Fruit fly (Drosophila melanogaster) whole organism, embryonic: Measurements from ENCODE around the gene Tti1.

ENCODE experiments used
- CG10209 ChIP-seq: fragments of 200-800 bp; sonication (Bioruptor generic); optimal IDR thresholded peaks from 3 replicates; lab custom pipeline; 2017; ENCODE audit warnings: missing biosample characterization, mild to moderate bottlenecking, missing genetic modification characterization, missing genetic modification reagents
- CG10274 ChIP-seq: fragments of 200-800 bp; sonication (Bioruptor generic); optimal IDR thresholded peaks from 3 replicates; lab custom pipeline; 2017; ENCODE audit warnings: missing biosample characterization, mild to moderate bottlenecking, missing genetic modification characterization
- CG10366 ChIP-seq: fragments of 200-800 bp; sonication (Bioruptor generic); IDR thresholded peaks from 2 replicates; pipeline ENCODE4 v1.3.6; 2022; ENCODE audit warnings: missing biosample characterization, missing genetic modification characterization
- CG10543 ChIP-seq: fragments of 200-800 bp; sonication (Bioruptor generic); optimal IDR thresholded peaks from 3 replicates; lab custom pipeline; 2017; ENCODE audit warnings: missing biosample characterization, mild to moderate bottlenecking, missing genetic modification characterization, moderate library complexity
- CG12659 ChIP-seq: fragments of 200-800 bp; sonication (Bioruptor generic); optimal IDR thresholded peaks from 3 replicates; lab custom pipeline; 2017; ENCODE audit warnings: mild to moderate bottlenecking, missing biosample characterization, missing genetic modification reagents, missing genetic modification characterization
- CG13894 ChIP-seq: fragments of 200-800 bp; sonication (Bioruptor generic); optimal IDR thresholded peaks from 3 replicates; lab custom pipeline; 2018; ENCODE audit warnings: missing biosample characterization, mild to moderate bottlenecking, missing genetic modification characterization, moderate library complexity
- CG15269 ChIP-seq: fragments of 200-800 bp; sonication (Bioruptor generic); optimal IDR thresholded peaks from 2 replicates; lab custom pipeline; 2018; ENCODE audit warnings: missing biosample characterization, mild to moderate bottlenecking, missing genetic modification characterization, moderate library complexity
- CG15601 ChIP-seq: fragments of 200-800 bp; sonication (Bioruptor generic); optimal IDR thresholded peaks from 3 replicates; lab custom pipeline; 2019; ENCODE audit warnings: missing biosample characterization, mild to moderate bottlenecking, missing genetic modification characterization, moderate library complexity
- CG17912 ChIP-seq: fragments of 200-800 bp; sonication (Bioruptor generic); optimal IDR thresholded peaks from 2 replicates; lab custom pipeline; 2018; ENCODE audit warnings: missing biosample characterization, mild to moderate bottlenecking, missing genetic modification characterization
- CG18011 ChIP-seq: fragments of 200-800 bp; sonication (Bioruptor generic); optimal IDR thresholded peaks from 2 replicates; lab custom pipeline; 2017; ENCODE audit warnings: missing biosample characterization, missing genetic modification characterization, mild to moderate bottlenecking, moderate library complexity, missing genotype
- CG2678 ChIP-seq: fragments of 200-800 bp; sonication (Bioruptor generic); optimal IDR thresholded peaks from 3 replicates; lab custom pipeline; 2019; ENCODE audit warnings: missing biosample characterization, mild to moderate bottlenecking, missing genetic modification characterization, moderate library complexity
- CG3163 ChIP-seq: fragments of 200-800 bp; sonication (Bioruptor generic); optimal IDR thresholded peaks from 3 replicates; lab custom pipeline; 2016; ENCODE audit warnings: missing biosample characterization, missing genetic modification characterization
- CG3281 ChIP-seq: fragments of 200-800 bp; sonication (Bioruptor generic); optimal IDR thresholded peaks from 3 replicates; lab custom pipeline; 2017; ENCODE audit warnings: missing biosample characterization, mild to moderate bottlenecking, missing genetic modification characterization
- CG34376 ChIP-seq: fragments of 200-800 bp; sonication (Bioruptor generic); optimal IDR thresholded peaks from 2 replicates; lab custom pipeline; 2018; ENCODE audit warnings: missing biosample characterization, mild to moderate bottlenecking, missing genetic modification characterization
- CG4328 ChIP-seq: fragments of 200-800 bp; sonication (Bioruptor generic); optimal IDR thresholded peaks from 3 replicates; lab custom pipeline; 2017; ENCODE audit warnings: missing biosample characterization, missing genetic modification reagents, missing genetic modification characterization
- CG5180 ChIP-seq: fragments of 200-800 bp; sonication (Bioruptor generic); optimal IDR thresholded peaks from 3 replicates; lab custom pipeline; 2017; ENCODE audit warnings: missing biosample characterization, missing genetic modification characterization, mild to moderate bottlenecking, moderate library complexity, missing genetic modification reagents
- CG6765 ChIP-seq: fragments of 200-800 bp; sonication (Bioruptor generic); optimal IDR thresholded peaks from 3 replicates; lab custom pipeline; 2017; ENCODE audit warnings: missing biosample characterization, mild to moderate bottlenecking, missing genetic modification characterization
- CG8281 ChIP-seq: fragments of 200-800 bp; sonication (Bioruptor generic); optimal IDR thresholded peaks from 2 replicates; lab custom pipeline; 2018; ENCODE audit warnings: missing biosample characterization, mild to moderate bottlenecking, missing genetic modification characterization, moderate library complexity
- CoRest ChIP-seq: fragments of 200-800 bp; sonication (Bioruptor generic); optimal IDR thresholded peaks from 3 replicates; lab custom pipeline; 2018; ENCODE audit warnings: missing biosample characterization, mild to moderate bottlenecking, missing genetic modification characterization, moderate library complexity
- E2f2 ChIP-seq: fragments of 200-800 bp; sonication (Bioruptor generic); IDR thresholded peaks from 2 replicates; pipeline ENCODE4 v1.3.6; 2022; ENCODE audit warnings: missing biosample characterization, missing genetic modification characterization
- Elba2 ChIP-seq: fragments of 200-800 bp; sonication (Bioruptor generic); optimal IDR thresholded peaks from 3 replicates; lab custom pipeline; 2016; ENCODE audit warnings: missing biosample characterization, missing genetic modification characterization
- Fer3 ChIP-seq: fragments of 200-800 bp; sonication (Bioruptor generic); optimal IDR thresholded peaks from 2 replicates; lab custom pipeline; 2018; ENCODE audit warnings: missing biosample characterization, mild to moderate bottlenecking, missing genetic modification characterization, moderate library complexity
- Hmx ChIP-seq: fragments of 200-800 bp; sonication (Bioruptor generic); optimal IDR thresholded peaks from 2 replicates; lab custom pipeline; 2016; ENCODE audit warnings: missing biosample characterization, missing genetic modification characterization
- Meics ChIP-seq: fragments of 200-800 bp; sonication (Bioruptor generic); optimal IDR thresholded peaks from 2 replicates; lab custom pipeline; 2017; ENCODE audit warnings: missing biosample characterization, mild to moderate bottlenecking, missing genetic modification characterization
- Oli ChIP-seq: fragments of 200-800 bp; sonication (Bioruptor generic); optimal IDR thresholded peaks from 2 replicates; lab custom pipeline; 2018; ENCODE audit warnings: missing biosample characterization, mild to moderate bottlenecking, missing genetic modification characterization, moderate library complexity
- PHDP ChIP-seq: fragments of 200-800 bp; sonication (Bioruptor generic); optimal IDR thresholded peaks from 3 replicates; lab custom pipeline; 2018; ENCODE audit warnings: missing biosample characterization, mild to moderate bottlenecking, missing genetic modification characterization, moderate library complexity
- Rx ChIP-seq: fragments of 200-800 bp; sonication (Bioruptor generic); IDR thresholded peaks from 2 replicates; pipeline ENCODE4 v1.3.6; 2022; ENCODE audit warnings: missing biosample characterization, missing genetic modification characterization
- Sox100B ChIP-seq: fragments of 200-800 bp; sonication (Bioruptor generic); optimal IDR thresholded peaks from 3 replicates; lab custom pipeline; 2018; ENCODE audit warnings: missing biosample characterization, mild to moderate bottlenecking, missing genetic modification characterization
- Vsx1 ChIP-seq: fragments of 200-800 bp; sonication (Bioruptor generic); optimal IDR thresholded peaks from 2 replicates; lab custom pipeline; 2017; ENCODE audit warnings: missing biosample characterization, mild to moderate bottlenecking, missing genetic modification characterization, missing genetic modification reagents
- ara ChIP-seq: fragments of 200-800 bp; sonication (Bioruptor generic); IDR thresholded peaks from 2 replicates; pipeline ENCODE4 v1.3.6; 2022; ENCODE audit warnings: missing biosample characterization, missing genetic modification characterization
- caup ChIP-seq: fragments of 200-800 bp; sonication (Bioruptor generic); optimal IDR thresholded peaks from 3 replicates; lab custom pipeline; 2017; ENCODE audit warnings: missing biosample characterization, mild to moderate bottlenecking, missing genetic modification characterization, moderate library complexity; ENCODE audit not compliant: severe bottlenecking
- esg ChIP-seq: fragments of 200-800 bp; sonication (Bioruptor generic); conservative IDR thresholded peaks from 2 replicates; pipeline ENCODE4 v1.3.6; 2022; ENCODE audit warnings: missing biosample characterization, missing genetic modification characterization
- gem ChIP-seq: fragments of 200-800 bp; sonication (Bioruptor generic); optimal IDR thresholded peaks from 2 replicates; lab custom pipeline; 2019; ENCODE audit warnings: missing biosample characterization, mild to moderate bottlenecking, missing genetic modification characterization, moderate library complexity
- gro ChIP-seq: fragments of 200-800 bp; sonication (Bioruptor generic); optimal IDR thresholded peaks from 2 replicates; lab custom pipeline; 2016; ENCODE audit warnings: missing biosample characterization, missing genetic modification characterization
- gsb-n ChIP-seq: fragments of 200-800 bp; sonication (Bioruptor generic); optimal IDR thresholded peaks from 3 replicates; lab custom pipeline; 2018; ENCODE audit warnings: missing biosample characterization, mild to moderate bottlenecking, missing genetic modification characterization
- inv ChIP-seq: fragments of 200-800 bp; sonication (Bioruptor generic); IDR thresholded peaks from 2 replicates; pipeline ENCODE4 v1.3.6; 2022; ENCODE audit warnings: missing biosample characterization, missing genetic modification characterization; ENCODE audit not compliant: partially characterized antibody
- nerfin-1 ChIP-seq: fragments of 200-800 bp; sonication (Bioruptor generic); optimal IDR thresholded peaks from 3 replicates; lab custom pipeline; 2019; ENCODE audit warnings: missing biosample characterization, mild to moderate bottlenecking, missing genetic modification characterization, moderate library complexity
- org-1 ChIP-seq: fragments of 200-800 bp; sonication (Bioruptor generic); optimal IDR thresholded peaks from 2 replicates; lab custom pipeline; 2017; ENCODE audit warnings: missing biosample characterization, missing genetic modification characterization
- pb ChIP-seq: fragments of 200-800 bp; sonication (Bioruptor generic); optimal IDR thresholded peaks from 3 replicates; lab custom pipeline; 2016; ENCODE audit warnings: missing biosample characterization, missing genetic modification characterization
- pum ChIP-seq: fragments of 200-800 bp; sonication (Bioruptor generic); optimal IDR thresholded peaks from 2 replicates; lab custom pipeline; 2016; ENCODE audit warnings: missing biosample characterization, missing genetic modification characterization
- schlank ChIP-seq: fragments of 200-800 bp; sonication (Bioruptor generic); optimal IDR thresholded peaks from 2 replicates; lab custom pipeline; 2018; ENCODE audit warnings: missing biosample characterization, mild to moderate bottlenecking, missing genetic modification characterization
- sqz ChIP-seq: fragments of 200-800 bp; sonication (Bioruptor generic); optimal IDR thresholded peaks from 3 replicates; lab custom pipeline; 2018; ENCODE audit warnings: missing biosample characterization, mild to moderate bottlenecking, missing genetic modification characterization
- unpg ChIP-seq: fragments of 200-800 bp; sonication (Bioruptor generic); optimal IDR thresholded peaks from 3 replicates; lab custom pipeline; 2018; ENCODE audit warnings: missing biosample characterization, mild to moderate bottlenecking, missing genetic modification characterization, moderate library complexity
- vnd ChIP-seq: fragments of 200-800 bp; sonication (Bioruptor generic); IDR thresholded peaks from 3 replicates; pipeline ENCODE4 v1.3.6; 2022; ENCODE audit warnings: missing biosample characterization, missing genetic modification characterization; ENCODE audit not compliant: partially characterized antibody

Gene Tti1

DNA sequence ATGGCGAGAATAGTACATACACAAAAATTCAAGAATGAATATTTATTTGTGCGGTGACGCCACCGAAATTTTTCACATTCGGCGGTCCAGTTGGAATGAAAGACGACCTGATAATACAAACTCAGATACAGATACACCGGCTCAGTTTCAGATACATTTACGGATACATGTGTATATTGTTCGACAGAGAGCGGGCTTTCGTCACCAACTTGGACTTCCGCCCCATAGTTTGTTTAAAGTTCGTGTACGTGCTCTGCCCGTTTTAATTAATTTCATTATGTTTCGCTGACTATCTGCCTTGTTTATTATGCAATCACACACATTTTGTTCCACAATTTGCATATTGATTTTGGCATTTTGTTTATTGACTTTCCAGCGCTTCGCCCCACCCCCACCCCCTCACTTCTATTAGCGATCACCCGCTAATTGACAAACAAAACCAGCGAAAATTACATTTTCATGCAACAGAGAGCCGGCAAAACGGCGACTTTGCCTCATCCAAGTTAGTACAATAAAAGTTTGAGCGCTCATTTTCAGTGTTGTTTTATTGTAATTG, 53.3 kb downstream of the Tti1 start (continued):
- TF ChIP-seq inv (GFP tag; lab: Robert Waterston, UW) = no peak
- TF ChIP-seq Elba2 (GFP tag; lab: Kevin White, UChicago) = no peak
- no peak for TF ChIP-seq E2f2 (GFP tag; lab: Robert Waterston, UW)
- peak; percentile 45 for TF ChIP-seq CG13894 (tag; lab: Kevin White, UChicago)
- peak; percentile 39 for TF ChIP-seq Fer3 (tag; lab: Kevin White, UChicago)
- TF ChIP-seq CG2678 (tag; lab: Kevin White, UChicago) = peak; percentile 46
- TF ChIP-seq PHDP (tag; lab: Kevin White, UChicago) = peak; percentile 32
- peak; percentile 34 for TF ChIP-seq CG34376 (GFP tag; lab: Kevin White, UChicago)
- peak; percentile 45 for TF ChIP-seq CG5180
- TF ChIP-seq Sox100B (GFP tag; lab: Kevin White, UChicago) = peak; percentile 31
- peak; percentile 33 for TF ChIP-seq CG15269
- TF ChIP-seq schlank = peak; percentile 28
- TF ChIP-seq caup (GFP tag; lab: Kevin White, UChicago) = peak; percentile 73
- peak; percentile 61 for TF ChIP-seq CG10543 (GFP tag; lab: Kevin White, UChicago)
- TF ChIP-seq CG3163 (GFP tag; lab: Kevin White, UChicago) = peak; percentile 49
- TF ChIP-seq CG8281 = peak; percentile 1
- TF ChIP-seq gsb-n (tag; lab: Kevin White, UChicago) = no peak
- peak; percentile 22 for TF ChIP-seq Vsx1
- peak; percentile 4 for TF ChIP-seq CG15601
- peak; percentile 16 for TF ChIP-seq CG4328
- TF ChIP-seq vnd (GFP tag; lab: Robert Waterston, UW) = no peak
- peak; percentile 48 for TF ChIP-seq CG6765 (GFP tag; lab: Kevin White, UChicago)
- TF ChIP-seq Rx = no peak
- no peak for TF ChIP-seq CG10366 (GFP tag; lab: Robert Waterston, UW)
- peak; percentile 15 for TF ChIP-seq CG17912 (GFP tag; lab: Kevin White, UChicago)
- peak; percentile 35 for TF ChIP-seq CG12659 (GFP tag; lab: Kevin White, UChicago)
- peak; percentile 1 for TF ChIP-seq sqz
- TF ChIP-seq esg (GFP tag; lab: Robert Waterston, UW) = no peak
- peak; percentile 33 for TF ChIP-seq org-1 (GFP tag; lab: Kevin White, UChicago)
- peak; percentile 35 for TF ChIP-seq unpg
- peak; percentile 93 for TF ChIP-seq Meics (GFP tag; lab: Kevin White, UChicago)
- no peak for TF ChIP-seq ara
- TF ChIP-seq CG3281 = peak; percentile 59
- peak; percentile 36 for TF ChIP-seq gem (tag; lab: Kevin White, UChicago)
- no peak for TF ChIP-seq pum (GFP tag; lab: Kevin White, UChicago)
- TF ChIP-seq pb (GFP tag; lab: Kevin White, UChicago) = peak; percentile 9
- TF ChIP-seq CoRest (tag; lab: Kevin White, UChicago) = peak; percentile 27
- TF ChIP-seq gro (GFP tag; lab: Kevin White, UChicago) = peak; percentile 31
- no peak for TF ChIP-seq CG18011 (GFP tag; lab: Kevin White, UChicago)
- peak; percentile 34 for TF ChIP-seq CG10209 (GFP tag; lab: Kevin White, UChicago)
- TF ChIP-seq Oli (tag; lab: Kevin White, UChicago) = peak; percentile 17
- no peak for TF ChIP-seq nerfin-1 (tag; lab: Kevin White, UChicago)
- TF ChIP-seq CG10274 = peak; percentile 32
- TF ChIP-seq Hmx (GFP tag; lab: Kevin White, UChicago) = no peak
